Worm (Caenorhabditis elegans): ENCODE data around the gene scd-2.

The scd-2 gene

DNA sequence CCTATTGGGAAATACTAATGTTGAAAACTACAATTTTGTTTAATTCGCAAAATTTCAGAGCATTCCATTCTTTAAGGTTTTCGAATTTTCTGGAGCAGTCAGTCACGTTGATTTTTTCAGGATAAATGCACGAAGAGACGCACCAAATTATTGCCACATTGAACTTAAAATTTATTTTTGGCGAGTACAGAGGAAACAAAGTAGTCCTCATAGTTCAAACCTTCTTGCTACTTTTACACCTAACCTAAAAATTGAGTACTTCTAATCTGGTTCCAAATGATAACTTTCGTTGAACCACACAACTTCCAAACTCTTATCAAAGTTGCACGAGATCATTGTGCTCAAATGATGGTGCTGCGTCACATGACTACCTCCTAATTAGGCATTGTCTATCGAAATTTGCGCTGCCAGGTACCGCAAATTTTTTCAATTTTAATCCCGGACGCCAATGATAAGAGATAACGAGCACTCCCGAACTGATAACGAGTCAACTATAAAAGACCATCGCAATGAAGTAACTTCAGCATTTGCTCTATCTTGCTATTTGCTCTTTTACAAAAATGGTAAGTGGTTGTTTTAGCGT, 18.8 kb upstream of the scd-2 start, which contains the start of gene cpr-4 (continued):
- no peak for TF ChIP-seq lir-3 (tag; optimal IDR thresholded peaks at IDR 0.05; ENCODE audit: poor library complexity)
- TF ChIP-seq snu-23 (GFP tag; optimal IDR thresholded peaks at IDR 0.05) = no peak
- TF ChIP-seq hlh-17 (GFP tag; optimal IDR thresholded peaks at IDR 0.05; ENCODE audit: borderline replicate concordance) = no peak
- no peak for TF ChIP-seq lin-39 (tag; optimal IDR thresholded peaks at IDR 0.05)
- TF ChIP-seq xbp-1 (tag; optimal IDR thresholded peaks at IDR 0.05) = no peak
- no peak for TF ChIP-seq dsc-1 (tag; optimal IDR thresholded peaks at IDR 0.05)
- TF ChIP-seq lin-13 (GFP tag; optimal IDR thresholded peaks at IDR 0.05) = no peak
- TF ChIP-seq F16B12.6 (tag; optimal IDR thresholded peaks at IDR 0.05) = no peak
- TF ChIP-seq elt-3 (tag; optimal IDR thresholded peaks at IDR 0.05) = no peak
- TF ChIP-seq vab-15 (tag; optimal IDR thresholded peaks at IDR 0.05) = no peak
- TF ChIP-seq nhr-237 (tag; optimal IDR thresholded peaks at IDR 0.05) = no peak
- TF ChIP-seq rnt-1 (tag; optimal IDR thresholded peaks at IDR 0.05) = no peak
- peak; percentile 48 for TF ChIP-seq nhr-90 (tag; optimal IDR thresholded peaks at IDR 0.05; ENCODE audit: poor library complexity)
- TF ChIP-seq fkh-8 (tag; optimal IDR thresholded peaks at IDR 0.05) = no peak
- TF ChIP-seq hpl-2 (GFP tag; optimal IDR thresholded peaks at IDR 0.05) = no peak
- no peak for TF ChIP-seq swsn-7 (tag; optimal IDR thresholded peaks at IDR 0.05)
- no peak for TF ChIP-seq sup-37 (GFP tag; optimal IDR thresholded peaks at IDR 0.05)
- no peak for TF ChIP-seq unc-98 (GFP tag; IDR thresholded peaks at IDR 0.05)
- TF ChIP-seq nhr-85 (tag) = no peak
- no peak for TF ChIP-seq ztf-4 (tag; optimal IDR thresholded peaks at IDR 0.05)
- TF ChIP-seq zag-1 (tag; optimal IDR thresholded peaks at IDR 0.05) = no peak
- no peak for TF ChIP-seq dpl-1 (GFP tag; optimal IDR thresholded peaks at IDR 0.05)
- no peak for TF ChIP-seq Y116A8C.19 (tag; optimal IDR thresholded peaks at IDR 0.05; ENCODE audit: borderline replicate concordance)
- no peak for TF ChIP-seq C04F5.9 (tag; optimal IDR thresholded peaks at IDR 0.05)
- TF ChIP-seq unc-86 (tag; optimal IDR thresholded peaks at IDR 0.05) = no peak
- no peak for TF ChIP-seq ceh-90 (tag; optimal IDR thresholded peaks at IDR 0.05)
- TF ChIP-seq sptf-1 (tag; optimal IDR thresholded peaks at IDR 0.05) = no peak
- TF ChIP-seq aly-2 (tag; optimal IDR thresholded peaks at IDR 0.05) = no peak
- TF ChIP-seq zip-4 (GFP tag; optimal IDR thresholded peaks at IDR 0.05) = no peak
- TF ChIP-seq jun-1 (tag; optimal IDR thresholded peaks at IDR 0.05) = peak; percentile 46
- TF ChIP-seq lsy-2 (tag; optimal IDR thresholded peaks at IDR 0.05) = peak in 1 of 2 experiments; percentile 5

DNA sequence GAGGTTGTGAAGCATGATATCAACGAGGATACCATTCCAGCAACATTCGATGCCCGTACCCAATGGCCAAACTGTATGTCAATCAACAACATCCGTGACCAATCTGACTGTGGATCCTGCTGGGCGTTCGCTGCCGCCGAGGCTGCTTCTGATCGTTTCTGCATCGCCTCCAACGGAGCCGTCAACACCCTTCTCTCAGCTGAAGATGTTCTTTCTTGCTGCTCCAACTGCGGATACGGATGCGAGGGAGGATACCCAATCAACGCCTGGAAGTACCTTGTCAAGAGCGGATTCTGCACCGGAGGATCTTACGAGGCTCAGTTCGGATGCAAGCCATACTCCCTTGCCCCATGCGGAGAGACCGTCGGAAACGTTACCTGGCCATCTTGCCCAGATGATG, 18.1 kb upstream of the scd-2 start:
- TF ChIP-seq elt-3 (tag; optimal IDR thresholded peaks at IDR 0.05) (no peak), efl-1 (optimal IDR thresholded peaks at IDR 0.05) (no peak), efl-1 (GFP tag; optimal IDR thresholded peaks at IDR 0.05 in 1 of 2) (peak in 1 of 2 experiments; percentile 76), ceh-63 (GFP tag; optimal IDR thresholded peaks at IDR 0.05) (no peak)

DNA sequence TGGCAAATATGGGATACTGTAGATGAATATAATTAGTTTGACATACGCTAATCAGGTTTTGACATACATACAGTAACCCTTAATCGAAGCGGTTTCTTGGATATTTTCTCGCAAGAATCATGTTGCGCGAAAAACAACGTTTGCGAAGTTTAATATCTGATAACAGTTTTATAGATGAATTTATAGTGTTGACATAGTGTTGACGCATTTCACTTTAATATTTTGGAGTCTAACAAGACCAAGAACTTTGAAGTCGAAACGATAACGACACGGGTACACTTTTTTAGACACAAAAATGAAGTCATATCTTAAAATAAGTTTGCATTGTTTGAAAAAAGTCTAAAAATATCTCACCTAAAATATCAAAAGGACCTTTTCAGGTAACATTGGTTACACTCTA, 16.7 kb upstream of the scd-2 start:
- peak; percentile 16 for TF ChIP-seq elt-2 (tag; optimal IDR thresholded peaks at IDR 0.05)
- no peak for TF ChIP-seq elt-3 (tag; optimal IDR thresholded peaks at IDR 0.05)

DNA sequence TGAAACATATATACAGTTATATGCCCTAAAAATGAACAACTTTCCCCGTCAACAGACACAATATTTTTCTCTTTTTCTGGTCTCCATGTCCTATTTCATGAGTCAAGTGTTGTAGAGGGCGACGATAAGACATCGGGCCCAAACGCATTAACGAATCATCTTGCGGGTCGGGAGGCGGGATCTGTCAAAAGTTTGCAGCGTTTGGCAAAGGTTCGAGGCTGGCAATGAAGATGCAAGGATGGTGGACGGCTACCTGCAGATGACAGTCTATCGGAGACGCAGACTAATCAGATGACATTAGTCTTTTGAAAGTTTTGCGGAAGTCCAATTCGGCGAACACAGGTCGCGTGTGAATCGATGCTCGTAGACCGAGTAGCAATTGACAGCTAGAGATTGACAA, 12.2 kb upstream of the scd-2 start:
- TF ChIP-seq hpl-2 (GFP tag; optimal IDR thresholded peaks at IDR 0.05) (no peak), unc-62 (GFP tag; optimal IDR thresholded peaks at IDR 0.05) (no peak), C04F5.9 (tag; optimal IDR thresholded peaks at IDR 0.05) (no peak), mep-1 (tag; optimal IDR thresholded peaks at IDR 0.05) (no peak), nhr-85 (tag) (peak; percentile 56), tlp-1 (tag; optimal IDR thresholded peaks at IDR 0.05) (no peak), egl-13 (tag; optimal IDR thresholded peaks at IDR 0.05) (no peak), ces-1 (GFP tag; optimal IDR thresholded peaks at IDR 0.05) (no peak), unc-86 (tag; optimal IDR thresholded peaks at IDR 0.05) (no peak), elt-3 (tag; optimal IDR thresholded peaks at IDR 0.05) (no peak), dsc-1 (tag; optimal IDR thresholded peaks at IDR 0.05) (no peak), nhr-84 (tag; optimal IDR thresholded peaks at IDR 0.05) (no peak), fos-1 (tag; optimal IDR thresholded peaks at IDR 0.05) (no peak), elt-2 (tag; optimal IDR thresholded peaks at IDR 0.05) (no peak), isw-1 (GFP tag; IDR thresholded peaks at IDR 0.05) (no peak), ceh-82 (tag; optimal IDR thresholded peaks at IDR 0.05) (no peak), rnt-1 (tag; optimal IDR thresholded peaks at IDR 0.05) (no peak), snu-23 (GFP tag; optimal IDR thresholded peaks at IDR 0.05) (no peak), dpl-1 (GFP tag; optimal IDR thresholded peaks at IDR 0.05) (no peak), efl-1 (optimal IDR thresholded peaks at IDR 0.05) (no peak), efl-1 (GFP tag; optimal IDR thresholded peaks at IDR 0.05 in 1 of 2) (peak in 1 of 2 experiments; percentile 19), fkh-4 (tag; optimal IDR thresholded peaks at IDR 0.05; ENCODE audit: borderline replicate concordance) (no peak), ama-1 (optimal IDR thresholded peaks at IDR 0.05) (no peak), lsy-2 (tag; optimal IDR thresholded peaks at IDR 0.05) (no peak), lin-14 (GFP tag; optimal IDR thresholded peaks at IDR 0.05) (peak; percentile 52), F16B12.6 (tag; optimal IDR thresholded peaks at IDR 0.05) (no peak)

Measured in whole organism, L1 larva.